Fruit fly (Drosophila melanogaster) whole organism, prepupa: ENCODE measurements around the gene upd2.

Experiments
- CG11902 ChIP-seq: fragments of 200-800 bp; sonication (Bioruptor generic); optimal IDR thresholded peaks from 3 replicates; lab custom pipeline; 2016; ENCODE audit warnings: missing biosample characterization, missing genetic modification characterization
- CG31627 ChIP-seq: fragments of 200-800 bp; sonication (Bioruptor generic); optimal IDR thresholded peaks from 3 replicates; lab custom pipeline; 2016; ENCODE audit warnings: missing biosample characterization, missing genetic modification characterization
- CG4318 ChIP-seq: fragments of 200-800 bp; sonication (Bioruptor generic); optimal IDR thresholded peaks from 3 replicates; lab custom pipeline; 2017; ENCODE audit warnings: missing biosample characterization, mild to moderate bottlenecking, missing genetic modification characterization
- CG6163 ChIP-seq: fragments of 200-800 bp; sonication (Bioruptor generic); IDR thresholded peaks from 3 replicates; pipeline ENCODE4 v1.3.6; 2022; ENCODE audit warnings: missing biosample characterization, missing genetic modification characterization
- CG8119 ChIP-seq: fragments of 200-800 bp; sonication (Bioruptor generic); IDR thresholded peaks from 3 replicates; pipeline ENCODE4 v1.3.6; 2022; ENCODE audit warnings: missing biosample characterization, missing genetic modification characterization
- Hr39 ChIP-seq: fragments of 200-800 bp; sonication (Bioruptor generic); optimal IDR thresholded peaks from 2 replicates; lab custom pipeline; 2016; ENCODE audit warnings: missing biosample characterization, missing genetic modification characterization
- OdsH ChIP-seq: fragments of 200-800 bp; sonication (Bioruptor generic); optimal IDR thresholded peaks from 3 replicates; lab custom pipeline; 2016; ENCODE audit warnings: missing biosample characterization, missing genetic modification characterization
- Smox ChIP-seq: fragments of 200-800 bp; sonication (Bioruptor generic); optimal IDR thresholded peaks from 3 replicates; lab custom pipeline; 2016; ENCODE audit warnings: missing biosample characterization, missing genetic modification characterization
- Sox102F ChIP-seq: fragments of 200-800 bp; sonication (Bioruptor generic); optimal IDR thresholded peaks from 2 replicates; lab custom pipeline; 2016; ENCODE audit warnings: missing biosample characterization, mild to moderate bottlenecking, missing genetic modification characterization
- Sox15 ChIP-seq: fragments of 200-800 bp; sonication (Bioruptor generic); optimal IDR thresholded peaks from 3 replicates; lab custom pipeline; 2016; ENCODE audit warnings: missing biosample characterization, missing genetic modification characterization
- esn ChIP-seq: fragments of 200-800 bp; sonication (Bioruptor generic); optimal IDR thresholded peaks from 2 replicates; lab custom pipeline; 2016; ENCODE audit warnings: missing biosample characterization, mild to moderate bottlenecking, missing genetic modification characterization, moderate library complexity
- vri ChIP-seq: fragments of 200-800 bp; sonication (Bioruptor generic); optimal IDR thresholded peaks from 3 replicates; lab custom pipeline; 2016; ENCODE audit warnings: missing biosample characterization, mild to moderate bottlenecking, missing genetic modification characterization

DNA sequence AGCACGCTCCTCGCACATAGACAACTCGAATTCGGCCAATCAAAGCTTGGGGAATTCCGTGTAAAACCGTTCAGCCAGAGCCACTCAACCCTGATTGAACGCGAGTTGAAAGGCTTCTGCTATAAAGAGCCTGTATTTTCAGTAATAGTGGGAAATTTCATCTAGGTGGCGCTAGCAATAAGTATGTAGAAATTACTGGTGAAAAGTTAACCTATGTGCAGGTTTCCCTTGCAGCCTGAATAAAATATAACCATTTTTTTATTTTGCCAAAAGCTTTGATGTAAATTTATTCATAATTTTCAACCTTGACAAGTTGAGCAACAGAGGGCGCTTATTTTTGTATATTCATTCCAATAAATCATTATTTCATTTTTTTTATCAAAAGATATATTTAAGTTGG is 4.6 kb downstream of the upd2 start:
- no peak for TF ChIP-seq Smox (GFP tag; lab: Kevin White, UChicago)
- no peak for TF ChIP-seq CG11902
- TF ChIP-seq Sox15 (GFP tag; lab: Kevin White, UChicago) = no peak
- TF ChIP-seq vri (GFP tag; lab: Kevin White, UChicago) = no peak
- TF ChIP-seq CG31627 (GFP tag; lab: Kevin White, UChicago) = no peak
- TF ChIP-seq Sox102F (GFP tag; lab: Kevin White, UChicago) = no peak
- TF ChIP-seq esn (GFP tag; lab: Kevin White, UChicago) = no peak
- no peak for TF ChIP-seq CG8119 (GFP tag; lab: Robert Waterston, UW)
- no peak for TF ChIP-seq CG4318 (GFP tag; lab: Kevin White, UChicago)
- no peak for TF ChIP-seq CG6163
- TF ChIP-seq OdsH (GFP tag; lab: Kevin White, UChicago) = no peak
- no peak for TF ChIP-seq Hr39
